Fruit fly (Drosophila melanogaster): ENCODE results near the gene CG33502.

The CG33502 gene

DNA sequence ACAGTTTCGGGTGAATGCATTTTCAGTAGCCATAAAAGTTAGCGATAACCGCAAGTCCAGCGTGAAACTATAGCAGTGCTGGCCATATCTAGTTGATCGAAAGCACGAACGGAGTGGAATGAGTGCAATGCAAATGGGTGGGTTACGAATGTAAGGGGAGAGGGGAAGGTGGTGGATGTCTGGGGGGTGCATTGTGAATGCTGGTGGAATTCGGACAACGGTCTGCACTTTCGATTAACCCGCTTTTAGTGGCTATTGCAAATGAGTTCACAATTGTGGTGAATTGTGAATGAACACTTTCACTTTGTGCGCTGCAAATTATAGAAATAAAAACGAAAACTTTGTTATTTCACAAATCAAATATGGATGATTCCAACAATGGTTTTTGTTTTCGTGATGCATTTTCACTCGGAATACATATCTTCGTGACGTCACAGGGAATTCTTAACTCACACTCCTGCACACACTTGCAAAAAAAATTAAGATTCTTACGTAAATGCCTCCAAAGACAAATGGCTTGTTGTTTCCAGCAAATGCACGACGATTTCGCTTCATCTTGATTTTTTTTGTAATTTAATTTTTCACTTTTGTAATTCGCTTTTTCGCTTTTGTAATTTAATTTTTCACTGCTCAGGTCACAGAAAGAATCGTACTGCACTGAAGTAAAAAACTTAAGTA lies 18.3 kb upstream of the CG33502 start, which contains the start of gene DIP1:
DIP1 (minus strand) TSS at position 667 of the 678 bp plus-strand sequence.
- peak; percentile 7 for TF ChIP-seq CG3032 (tag; optimal IDR thresholded peaks at IDR 0.05)
- peak; percentile 8 for TF ChIP-seq fd85E (GFP tag; optimal IDR thresholded peaks at IDR 0.05)
- TF ChIP-seq pdm3 (GFP tag; optimal IDR thresholded peaks at IDR 0.05), result peak; percentile 84
- peak; percentile 77 for TF ChIP-seq topi (GFP tag; optimal IDR thresholded peaks at IDR 0.05)
- peak; percentile 65 for TF ChIP-seq lz (GFP tag; optimal IDR thresholded peaks at IDR 0.05)
- peak; percentile 75 for TF ChIP-seq net (GFP tag; optimal IDR thresholded peaks at IDR 0.05)
- peak; percentile 80 for TF ChIP-seq esn (GFP tag; optimal IDR thresholded peaks at IDR 0.05)
- TF ChIP-seq OdsH (GFP tag; optimal IDR thresholded peaks at IDR 0.05), result peak; percentile 60
- peak; percentile 51 for TF ChIP-seq CG8632 (GFP tag; optimal IDR thresholded peaks at IDR 0.05)
- peak; percentile 43 to 51 for TF ChIP-seq ss (GFP tag; optimal IDR thresholded peaks at IDR 0.05)
- peak; percentile 73 for TF ChIP-seq Eip75B (GFP tag; optimal IDR thresholded peaks at IDR 0.05)
- peak; percentile 59 for TF ChIP-seq CG6854 (GFP tag; optimal IDR thresholded peaks at IDR 0.05)
- TF ChIP-seq salr (GFP tag; optimal IDR thresholded peaks at IDR 0.05), result peak in 1 of 2 experiments; percentile 46
- peak; percentile 88 for TF ChIP-seq svp (GFP tag)
- peak; percentile 61 for TF ChIP-seq achi (GFP tag; optimal IDR thresholded peaks at IDR 0.05)
- peak; percentile 49 for TF ChIP-seq CG16779 (tag; optimal IDR thresholded peaks at IDR 0.05)
- TF ChIP-seq dsx (GFP tag; optimal IDR thresholded peaks at IDR 0.05; ENCODE audit: poor library complexity, severe bottlenecking), result peak; percentile 44
- TF ChIP-seq CG10669 (GFP tag; optimal IDR thresholded peaks at IDR 0.05), result peak; percentile 61
- TF ChIP-seq Blimp-1 (GFP tag; optimal IDR thresholded peaks at IDR 0.05), result peak; percentile 47
- peak; percentile 25 for TF ChIP-seq CG1621 (tag; optimal IDR thresholded peaks at IDR 0.05)
- TF ChIP-seq CG6808 (GFP tag; optimal IDR thresholded peaks at IDR 0.05), result peak; percentile 30
- TF ChIP-seq CG7368 (GFP tag; optimal IDR thresholded peaks at IDR 0.05), result peak; percentile 58
- peak; percentile 33; the same call in 1 of the 3 replicates for TF ChIP-seq eg (GFP tag; IDR thresholded peaks at IDR 0.05)
- peak; percentile 78 for TF ChIP-seq Sox14 (GFP tag; optimal IDR thresholded peaks at IDR 0.05)
- peak; percentile 75 for TF ChIP-seq CG6163 (GFP tag; IDR thresholded peaks at IDR 0.05)
- peak; percentile 54 for TF ChIP-seq cyc (GFP tag; optimal IDR thresholded peaks at IDR 0.05)
- TF ChIP-seq CG10631 (GFP tag; optimal IDR thresholded peaks at IDR 0.05), result peak; percentile 55
- TF ChIP-seq fd59A (GFP tag; optimal IDR thresholded peaks at IDR 0.05), result no peak
- TF ChIP-seq fkh (GFP tag; optimal IDR thresholded peaks at IDR 0.05), result no peak
- TF ChIP-seq Eip78C (GFP tag), result peak; percentile 94
- TF ChIP-seq CG32006 (GFP tag; optimal IDR thresholded peaks at IDR 0.05), result peak; percentile 59
- peak; percentile 62 for TF ChIP-seq Hr39 (GFP tag; optimal IDR thresholded peaks at IDR 0.05)
- TF ChIP-seq Eip93F (GFP tag; optimal IDR thresholded peaks at IDR 0.05), result no peak
- TF ChIP-seq Sox102F (GFP tag; optimal IDR thresholded peaks at IDR 0.05), result peak; percentile 83
- no peak for TF ChIP-seq CG11902 (GFP tag; optimal IDR thresholded peaks at IDR 0.05)
- TF ChIP-seq Ets21C (GFP tag; optimal IDR thresholded peaks at IDR 0.05), result peak; percentile 27
- TF ChIP-seq CG11762 (GFP tag; optimal IDR thresholded peaks at IDR 0.05; ENCODE audit: insufficient read depth), result peak; percentile 39
- TF ChIP-seq Ets96B (tag; optimal IDR thresholded peaks at IDR 0.05), result peak; percentile 61
- TF ChIP-seq CG4318 (GFP tag; optimal IDR thresholded peaks at IDR 0.05), result no peak
- peak; percentile 61 for TF ChIP-seq Gug (GFP tag; IDR thresholded peaks at IDR 0.05)
- TF ChIP-seq CG34406 (GFP tag; optimal IDR thresholded peaks at IDR 0.05), result peak; percentile 46
- peak; percentile 75 for TF ChIP-seq CG3919 (GFP tag; optimal IDR thresholded peaks at IDR 0.05)
- peak; percentile 40 for TF ChIP-seq spab (GFP tag; optimal IDR thresholded peaks at IDR 0.05)
- no peak for TF ChIP-seq Hr38 (GFP tag; optimal IDR thresholded peaks at IDR 0.05)
- TF ChIP-seq CG31627 (GFP tag; optimal IDR thresholded peaks at IDR 0.05), result peak; percentile 56
- peak; percentile 78 for TF ChIP-seq vri (GFP tag; optimal IDR thresholded peaks at IDR 0.05)
- peak; percentile 42 for TF ChIP-seq Lpt (GFP tag; optimal IDR thresholded peaks at IDR 0.05)
- peak; percentile 43; the same call in 2 of the 3 replicates for TF ChIP-seq CG8119 (GFP tag; IDR thresholded peaks at IDR 0.05)
- TF ChIP-seq Hr4 (GFP tag; optimal IDR thresholded peaks at IDR 0.05), result peak; percentile 33
- peak; percentile 3 for TF ChIP-seq CG8319 (GFP tag; optimal IDR thresholded peaks at IDR 0.05)
